Worm (Caenorhabditis elegans): ENCODE measurements around the gene bath-23.

- TF ChIP-seq dao-5 (tag; optimal IDR thresholded peaks at IDR 0.05) (no peak), him-1 (tag; optimal IDR thresholded peaks at IDR 0.05) (no peak), W03F9.2 (tag; optimal IDR thresholded peaks at IDR 0.05) (no peak)
These were observed 7.2 kb downstream of the bath-23 start, which contains the start of gene Y49F6C.2 for ce11 chrII:3378275-3378674.

Data from whole organism, L4/young adult.